Fruit fly (Drosophila melanogaster) whole organism, embryonic: ENCODE measurements around the gene CG34310.

Experiments
- Antp ChIP-seq: fragments of 200-800 bp; sonication (Bioruptor generic); optimal IDR thresholded peaks from 3 replicates; lab custom pipeline; 2016; ENCODE audit warnings: missing biosample characterization, missing genetic modification characterization
- Atf3 ChIP-seq: fragments of 200-800 bp; sonication (Bioruptor generic); optimal IDR thresholded peaks from 3 replicates; lab custom pipeline; 2016; ENCODE audit warnings: missing biosample characterization, missing genetic modification characterization
- CG11456 ChIP-seq: fragments of 200-800 bp; sonication (Bioruptor generic); IDR thresholded peaks from 3 replicates; pipeline ENCODE4 v1.3.6; 2022; ENCODE audit warnings: missing biosample characterization, missing genetic modification characterization
- CG13894 ChIP-seq: fragments of 200-800 bp; sonication (Bioruptor generic); optimal IDR thresholded peaks from 3 replicates; lab custom pipeline; 2018; ENCODE audit warnings: missing biosample characterization, mild to moderate bottlenecking, missing genetic modification characterization, moderate library complexity
- CG14710 ChIP-seq: fragments of 200-800 bp; sonication (Bioruptor generic); optimal IDR thresholded peaks from 3 replicates; lab custom pipeline; 2019; ENCODE audit warnings: missing biosample characterization, mild to moderate bottlenecking, missing genetic modification characterization, moderate library complexity
- CG15073 ChIP-seq: fragments of 200-800 bp; sonication (Bioruptor generic); optimal IDR thresholded peaks from 2 replicates; lab custom pipeline; 2016; ENCODE audit warnings: missing biosample characterization, missing genetic modification characterization
- CG15696 ChIP-seq: fragments of 200-800 bp; sonication (Bioruptor generic); optimal IDR thresholded peaks from 2 replicates; lab custom pipeline; 2019; ENCODE audit warnings: missing biosample characterization, mild to moderate bottlenecking, missing genetic modification characterization, moderate library complexity
- CG2199 ChIP-seq: fragments of 200-800 bp; sonication (Bioruptor generic); IDR thresholded peaks from 3 replicates; pipeline ENCODE4 v1.3.6; 2022; ENCODE audit warnings: missing biosample characterization, missing genetic modification characterization
- CG2678 ChIP-seq: fragments of 200-800 bp; sonication (Bioruptor generic); optimal IDR thresholded peaks from 3 replicates; lab custom pipeline; 2019; ENCODE audit warnings: missing biosample characterization, mild to moderate bottlenecking, missing genetic modification characterization, moderate library complexity
- CG2889 ChIP-seq: fragments of 200-800 bp; sonication (Bioruptor generic); IDR thresholded peaks from 3 replicates; pipeline ENCODE4 v1.3.6; 2022; ENCODE audit warnings: missing biosample characterization, missing genetic modification characterization
- CG30020 ChIP-seq: fragments of 200-800 bp; optimal IDR thresholded peaks from 2 replicates; lab custom pipeline; 2019; ENCODE audit warnings: missing biosample characterization, mild to moderate bottlenecking, missing genetic modification characterization, moderate library complexity
- CG31388 ChIP-seq: fragments of 200-800 bp; sonication (Bioruptor generic); optimal IDR thresholded peaks from 2 replicates; lab custom pipeline; 2016; ENCODE audit warnings: missing biosample characterization, missing genetic modification characterization
- CG32767 ChIP-seq: fragments of 200-800 bp; sonication (Bioruptor generic); IDR thresholded peaks from 2 replicates; pipeline ENCODE4 v1.3.6; 2022; ENCODE audit warnings: missing biosample characterization, missing genetic modification characterization
- CG33557 ChIP-seq: fragments of 200-800 bp; sonication (Bioruptor generic); optimal IDR thresholded peaks from 2 replicates; lab custom pipeline; 2019; ENCODE audit warnings: missing biosample characterization, mild to moderate bottlenecking, missing genetic modification characterization, moderate library complexity
- CG6689 ChIP-seq: fragments of 200-800 bp; sonication (Bioruptor generic); IDR thresholded peaks from 2 replicates; pipeline ENCODE4 v1.3.6; 2022; ENCODE audit warnings: missing biosample characterization, missing genetic modification characterization
- CG6854 ChIP-seq: fragments of 200-800 bp; sonication (Bioruptor generic); optimal IDR thresholded peaks from 3 replicates; lab custom pipeline; 2017; ENCODE audit warnings: missing biosample characterization, mild to moderate bottlenecking, missing genetic modification characterization
- CG7271 ChIP-seq: fragments of 200-800 bp; sonication (Bioruptor generic); optimal IDR thresholded peaks from 2 replicates; lab custom pipeline; 2018; ENCODE audit warnings: missing biosample characterization, mild to moderate bottlenecking, missing genetic modification characterization, moderate library complexity
- CG7357 ChIP-seq: fragments of 200-800 bp; sonication (Bioruptor generic); IDR thresholded peaks from 3 replicates; pipeline ENCODE4 v1.3.6; 2022; ENCODE audit warnings: missing biosample characterization, missing genetic modification characterization
- Deaf1 ChIP-seq: fragments of 200-800 bp; optimal IDR thresholded peaks from 3 replicates; lab custom pipeline; 2019; ENCODE audit warnings: missing biosample characterization, mild to moderate bottlenecking, missing genetic modification characterization, moderate library complexity
- Dip3 ChIP-seq: fragments of 200-800 bp; sonication (Bioruptor generic); optimal IDR thresholded peaks from 3 replicates; lab custom pipeline; 2016; ENCODE audit warnings: missing biosample characterization, missing genetic modification characterization
- Hey ChIP-seq: fragments of 200-800 bp; sonication (Bioruptor generic); optimal IDR thresholded peaks from 3 replicates; lab custom pipeline; 2018; ENCODE audit warnings: missing biosample characterization, mild to moderate bottlenecking, missing genetic modification characterization
- Hr51 ChIP-seq, 2 experiments: fragments of 200-800 bp; sonication (Bioruptor generic); optimal IDR thresholded peaks; 2 replicates in 1 of 2; 3 replicates in 1 of 2; lab custom pipeline; 2016 to 2018; ENCODE audit warnings: missing biosample characterization in 2 of 2, missing genetic modification characterization in 2 of 2, mild to moderate bottlenecking in 1 of 2, moderate library complexity in 1 of 2
- Lpt ChIP-seq: fragments of >200 bp; optimal IDR thresholded peaks from 2 replicates; lab custom pipeline; 2018; ENCODE audit warnings: missing biosample characterization, missing genetic modification characterization
- Med ChIP-seq: fragments of 200-800 bp; sonication (Bioruptor generic); peaks from one replicate; lab custom pipeline; 2016; ENCODE audit warnings: missing biosample characterization, missing genetic modification characterization, mild to moderate bottlenecking, inconsistent platforms, moderate library complexity
- Myb ChIP-seq: fragments of 200-800 bp; sonication (Bioruptor generic); optimal IDR thresholded peaks from 2 replicates; lab custom pipeline; 2016; ENCODE audit warnings: missing biosample characterization, missing genetic modification characterization
- Opbp ChIP-seq: fragments of 200-800 bp; sonication (Bioruptor generic); IDR thresholded peaks from 3 replicates; pipeline ENCODE4 v1.3.6; 2022; ENCODE audit warnings: missing biosample characterization, missing genetic modification characterization; ENCODE audit not compliant: partially characterized antibody
- Optix ChIP-seq: fragments of 200-800 bp; sonication (Bioruptor generic); IDR thresholded peaks from 3 replicates; pipeline ENCODE4 v1.3.6; 2022; ENCODE audit warnings: missing biosample characterization, missing genetic modification characterization
- Ptx1 ChIP-seq: fragments of 200-800 bp; sonication (Bioruptor generic); IDR thresholded peaks from 2 replicates; pipeline ENCODE4 v1.3.6; 2022; ENCODE audit warnings: missing biosample characterization, missing genetic modification characterization
- Scr ChIP-seq: fragments of 200-800 bp; sonication (Bioruptor generic); IDR thresholded peaks from 2 replicates; pipeline ENCODE4 v1.3.6; 2022; ENCODE audit warnings: missing biosample characterization, missing genetic modification characterization; ENCODE audit not compliant: partially characterized antibody
- Sox102F ChIP-seq: fragments of 200-800 bp; sonication (Bioruptor generic); optimal IDR thresholded peaks from 2 replicates; lab custom pipeline; 2018; ENCODE audit warnings: missing biosample characterization, mild to moderate bottlenecking, missing genetic modification characterization, moderate library complexity
- Vsx1 ChIP-seq: fragments of 200-800 bp; sonication (Bioruptor generic); optimal IDR thresholded peaks from 2 replicates; lab custom pipeline; 2017; ENCODE audit warnings: missing biosample characterization, mild to moderate bottlenecking, missing genetic modification characterization, missing genetic modification reagents
- ab ChIP-seq: fragments of 200-800 bp; sonication (Bioruptor generic); optimal IDR thresholded peaks from 2 replicates; lab custom pipeline; 2016; ENCODE audit warnings: missing biosample characterization, missing genetic modification characterization
- amos ChIP-seq: fragments of 200-800 bp; sonication (Bioruptor generic); IDR thresholded peaks from 2 replicates; pipeline ENCODE4 v1.3.6; 2022; ENCODE audit warnings: missing biosample characterization, missing genetic modification characterization; ENCODE audit not compliant: partially characterized antibody
- ato ChIP-seq: fragments of 200-800 bp; sonication (Bioruptor generic); IDR thresholded peaks from 2 replicates; pipeline ENCODE4 v1.3.6; 2022; ENCODE audit warnings: missing biosample characterization, missing genetic modification characterization; ENCODE audit not compliant: partially characterized antibody
- bsh ChIP-seq, 2 experiments: fragments of 200-800 bp; sonication (Bioruptor generic); optimal IDR thresholded peaks; 2 replicates each; lab custom pipeline; 2017 to 2018; ENCODE audit warnings: mild to moderate bottlenecking in 2 of 2, missing biosample characterization in 2 of 2, missing genetic modification characterization in 2 of 2, moderate library complexity in 1 of 2
- crp ChIP-seq, 2 experiments: fragments of 200-800 bp; sonication (Bioruptor generic); optimal IDR thresholded peaks; 2 replicates in 1 of 2; 3 replicates in 1 of 2; lab custom pipeline; 2017; ENCODE audit warnings: missing biosample characterization in 2 of 2, missing genetic modification characterization in 2 of 2, mild to moderate bottlenecking in 1 of 2, moderate library complexity in 1 of 2
- dmrt99B ChIP-seq: fragments of 200-800 bp; sonication (Bioruptor generic); optimal IDR thresholded peaks from 2 replicates; lab custom pipeline; 2018; ENCODE audit warnings: missing biosample characterization, mild to moderate bottlenecking, missing genetic modification characterization, moderate library complexity
- eyg ChIP-seq: fragments of 200-800 bp; sonication (Bioruptor generic); optimal IDR thresholded peaks from 3 replicates; lab custom pipeline; 2016; ENCODE audit warnings: missing biosample characterization, missing genetic modification characterization
- hth ChIP-seq: fragments of >200 bp; optimal IDR thresholded peaks from 2 replicates; lab custom pipeline; 2017; ENCODE audit warnings: inconsistent platforms
- lov ChIP-seq, 2 experiments: fragments of 200-800 bp in 1 of 2; fragments of >200 bp in 1 of 2; sonication (Bioruptor generic) in 1 of 2; IDR thresholded peaks in 1 of 2; optimal IDR thresholded peaks in 1 of 2; 2 replicates in 1 of 2; 3 replicates in 1 of 2; pipeline versions ENCODE4 v1.3.6 to Lab custom; 2017 to 2022; ENCODE audit warnings: missing biosample characterization in 1 of 2, missing genetic modification characterization in 1 of 2
- luna ChIP-seq: fragments of 200-800 bp; sonication (Bioruptor generic); optimal IDR thresholded peaks from 2 replicates; lab custom pipeline; 2016; ENCODE audit warnings: missing biosample characterization, missing genetic modification characterization
- mld ChIP-seq: fragments of 200-800 bp; sonication (Bioruptor generic); IDR thresholded peaks from 3 replicates; pipeline ENCODE4 v1.3.6; 2022; ENCODE audit warnings: missing biosample characterization, missing genetic modification characterization; ENCODE audit not compliant: partially characterized antibody
- nerfin-1 ChIP-seq: fragments of 200-800 bp; sonication (Bioruptor generic); optimal IDR thresholded peaks from 3 replicates; lab custom pipeline; 2019; ENCODE audit warnings: missing biosample characterization, mild to moderate bottlenecking, missing genetic modification characterization, moderate library complexity
- odd ChIP-seq: fragments of 200-800 bp; sonication (Bioruptor generic); optimal IDR thresholded peaks from 2 replicates; lab custom pipeline; 2017; ENCODE audit warnings: missing biosample characterization, mild to moderate bottlenecking, missing genetic modification characterization
- pnt ChIP-seq: fragments of 200-800 bp; sonication (Bioruptor generic); optimal IDR thresholded peaks from 3 replicates; lab custom pipeline; 2016; ENCODE audit warnings: missing biosample characterization, missing genetic modification characterization
- sd ChIP-seq: fragments of 200-800 bp; sonication (Bioruptor generic); optimal IDR thresholded peaks from 3 replicates; lab custom pipeline; 2018; ENCODE audit warnings: missing biosample characterization, mild to moderate bottlenecking, missing genetic modification characterization, moderate library complexity
- sisA ChIP-seq: fragments of 200-800 bp; sonication (Bioruptor generic); IDR thresholded peaks from 2 replicates; pipeline ENCODE4 v1.3.6; 2022; ENCODE audit warnings: missing biosample characterization, missing genetic modification characterization
- sna ChIP-seq: fragments of 200-800 bp; sonication (Bioruptor generic); IDR thresholded peaks from 2 replicates; pipeline ENCODE4 v1.3.6; 2022; ENCODE audit warnings: missing biosample characterization, missing genetic modification characterization; ENCODE audit not compliant: partially characterized antibody
- sob ChIP-seq: fragments of 200-800 bp; sonication (Bioruptor generic); IDR thresholded peaks from 2 replicates; pipeline ENCODE4 v1.3.6; 2022; ENCODE audit warnings: missing biosample characterization, missing genetic modification characterization
- z ChIP-seq: fragments of 200-800 bp; sonication (Bioruptor generic); IDR thresholded peaks from 3 replicates; pipeline ENCODE4 v1.3.6; 2022; ENCODE audit warnings: missing biosample characterization, missing genetic modification characterization

CG34310 gene

dm6 chr2L:6700742-6701141 lies 37.3 kb downstream of the CG34310 start (continued):
- TF ChIP-seq Antp (GFP tag; lab: Kevin White, UChicago) (no peak), crp (GFP tag; optimal IDR thresholded peaks at IDR 0.05; lab: Kevin White, UChicago) (no peak), mld (GFP tag; lab: Robert Waterston, UW) (no peak), z (GFP tag; lab: Robert Waterston, UW) (no peak), hth (lab: Kevin White, UChicago) (no peak), CG33557 (peak; percentile 54), Med (GFP tag; lab: Kevin White, UChicago) (peak; percentile 84), ab (GFP tag; lab: Kevin White, UChicago) (no peak), CG31388 (GFP tag; lab: Kevin White, UChicago) (no peak), Vsx1 (GFP tag; lab: Kevin White, UChicago) (peak; percentile 7), Optix (GFP tag; lab: Robert Waterston, UW) (no peak), eyg (GFP tag; lab: Kevin White, UChicago) (no peak), sna (GFP tag; lab: Robert Waterston, UW) (no peak), Hr51 (GFP tag; optimal IDR thresholded peaks at IDR 0.05; lab: Kevin White, UChicago) (peak in 1 of 2 experiments; percentile 15), CG15073 (no peak), nerfin-1 (tag; lab: Kevin White, UChicago) (no peak), bsh (GFP tag; optimal IDR thresholded peaks at IDR 0.05; lab: Kevin White, UChicago) (peak in 1 of 2 experiments; percentile 17), Myb (no peak), lov (optimal IDR thresholded peaks at IDR 0.05; lab: Kevin White, UChicago) (no peak), lov (GFP tag; IDR thresholded peaks at IDR 0.05; lab: Robert Waterston, UW) (0 out of 3 replicates have a peak, but pooled peaks have one; percentile 59), CG2678 (tag; lab: Kevin White, UChicago) (peak; percentile 33), CG32767 (GFP tag; lab: Robert Waterston, UW) (no peak), Sox102F (GFP tag; lab: Kevin White, UChicago) (no peak), sob (GFP tag; lab: Robert Waterston, UW) (0 out of 2 replicates have a peak, but pooled peaks have one; percentile 25), Dip3 (GFP tag; lab: Kevin White, UChicago) (no peak), CG2199 (GFP tag; lab: Robert Waterston, UW) (no peak), CG14710 (tag; lab: Kevin White, UChicago) (peak; percentile 57), CG2889 (GFP tag; lab: Robert Waterston, UW) (no peak), sd (tag; lab: Kevin White, UChicago) (no peak), CG15696 (peak; percentile 91), CG6689 (GFP tag; lab: Robert Waterston, UW) (no peak), CG6854 (no peak), Hey (no peak), odd (peak; percentile 46), Scr (GFP tag; lab: Robert Waterston, UW) (no peak), CG11456 (GFP tag; lab: Robert Waterston, UW) (no peak), CG7357 (GFP tag; lab: Robert Waterston, UW) (no peak), amos (GFP tag; lab: Robert Waterston, UW) (no peak), CG13894 (tag; lab: Kevin White, UChicago) (no peak), luna (no peak), Ptx1 (GFP tag; lab: Robert Waterston, UW) (no peak), Opbp (GFP tag; lab: Robert Waterston, UW) (no peak), sisA (GFP tag; lab: Robert Waterston, UW) (no peak), dmrt99B (tag; lab: Kevin White, UChicago) (no peak), CG30020 (no peak), pnt (GFP tag; lab: Kevin White, UChicago) (peak; percentile 6), CG7271 (tag; lab: Kevin White, UChicago) (peak; percentile 80), Deaf1 (tag; lab: Kevin White, UChicago) (no peak), ato (GFP tag; lab: Robert Waterston, UW) (no peak), Lpt (GFP tag; lab: Kevin White, UChicago) (no peak), Atf3 (peak; percentile 34)
